Fruit fly (Drosophila melanogaster) whole organism, adult: ENCODE data around the gene Hakai.

Experiments used
- CG11617 ChIP-seq: fragments of 200-800 bp; sonication (Bioruptor generic); optimal IDR thresholded peaks from 2 replicates; lab custom pipeline; 2017; ENCODE audit warnings: mild to moderate bottlenecking, missing biosample characterization, missing genetic modification reagents, missing genetic modification characterization
- CG14711 ChIP-seq: fragments of 200-800 bp; sonication (Bioruptor generic); optimal IDR thresholded peaks from 2 replicates; lab custom pipeline; 2018; ENCODE audit warnings: missing biosample characterization, mild to moderate bottlenecking, missing genetic modification characterization, moderate library complexity
- CG1620 ChIP-seq: fragments of 200-800 bp; sonication (Bioruptor generic); optimal IDR thresholded peaks from 2 replicates; lab custom pipeline; 2016; ENCODE audit warnings: missing biosample characterization, missing genetic modification characterization
- CG33017 ChIP-seq: fragments of 200-800 bp; sonication (Bioruptor generic); optimal IDR thresholded peaks from 2 replicates; lab custom pipeline; 2018; ENCODE audit warnings: missing biosample characterization, mild to moderate bottlenecking, missing genetic modification characterization, moderate library complexity
- CG7101 ChIP-seq: fragments of 200-800 bp; sonication (Bioruptor generic); optimal IDR thresholded peaks from 2 replicates; lab custom pipeline; 2018; ENCODE audit warnings: missing biosample characterization, mild to moderate bottlenecking, missing genetic modification characterization, moderate library complexity
- Clk ChIP-seq: fragments of 200-800 bp; sonication (Bioruptor generic); optimal IDR thresholded peaks from 2 replicates; lab custom pipeline; 2017; ENCODE audit warnings: missing biosample characterization, missing genetic modification characterization
- Hr96 ChIP-seq: fragments of 200-800 bp; sonication (Bioruptor generic); optimal IDR thresholded peaks from 2 replicates; lab custom pipeline; 2016; ENCODE audit warnings: missing biosample characterization, missing genetic modification characterization
- Mnt ChIP-seq: fragments of 200-800 bp; sonication (Bioruptor generic); optimal IDR thresholded peaks from 2 replicates; lab custom pipeline; 2016; ENCODE audit warnings: missing biosample characterization, mild to moderate bottlenecking, missing genetic modification characterization
- bab1 ChIP-seq: fragments of 200-800 bp; sonication (Bioruptor generic); optimal IDR thresholded peaks from 3 replicates; lab custom pipeline; 2019; ENCODE audit warnings: missing biosample characterization, mild to moderate bottlenecking, missing genetic modification characterization, moderate library complexity
- kay ChIP-seq: fragments of 200-800 bp; sonication (Bioruptor generic); peaks from one replicate; lab custom pipeline; 2016; ENCODE audit warnings: missing biosample characterization, missing genetic modification characterization, borderline replicate concordance
- ovo ChIP-seq: fragments of 200-800 bp; sonication (Bioruptor generic); optimal IDR thresholded peaks from 2 replicates; lab custom pipeline; 2016; ENCODE audit warnings: missing biosample characterization, missing genetic modification characterization
- tj ChIP-seq: fragments of 200-800 bp; sonication (Bioruptor generic); optimal IDR thresholded peaks from 3 replicates; lab custom pipeline; 2017; ENCODE audit warnings: missing biosample characterization, mild to moderate bottlenecking, missing genetic modification characterization, moderate library complexity
- toe ChIP-seq: fragments of 200-800 bp; sonication (Bioruptor generic); optimal IDR thresholded peaks from 2 replicates; lab custom pipeline; 2016; ENCODE audit warnings: missing biosample characterization, missing genetic modification characterization

DNA sequence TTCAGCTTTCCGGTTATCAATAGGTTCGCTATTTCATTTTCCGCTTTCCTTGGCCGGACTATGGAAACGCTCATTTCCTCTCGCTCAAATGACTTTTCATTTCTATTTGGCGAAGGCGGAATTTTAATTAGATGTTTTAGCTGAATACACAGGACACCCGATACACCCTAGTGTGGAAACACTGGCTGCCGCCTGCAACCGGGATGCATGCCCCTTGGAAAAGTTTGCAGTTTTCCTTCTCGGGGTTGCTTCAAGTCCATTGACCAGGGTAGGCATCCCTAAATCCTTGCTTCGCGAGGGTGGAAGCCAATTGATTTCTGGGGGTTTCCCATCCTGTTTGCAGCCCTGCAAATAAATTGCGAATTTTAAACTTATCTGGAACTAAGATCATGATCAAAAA, 6.7 kb upstream of the Hakai start:
- TF ChIP-seq kay (GFP tag; lab: Kevin White, UChicago) (no peak), ovo (GFP tag; lab: Kevin White, UChicago) (no peak), CG7101 (tag; lab: Kevin White, UChicago) (no peak), Mnt (no peak), CG33017 (tag; lab: Kevin White, UChicago) (no peak), bab1 (no peak), toe (no peak), CG1620 (no peak), Hr96 (no peak), CG11617 (no peak), tj (GFP tag; lab: Kevin White, UChicago) (no peak), Clk (GFP tag; lab: Kevin White, UChicago) (no peak), CG14711 (tag; lab: Kevin White, UChicago) (no peak)
